Worm (Caenorhabditis elegans) whole organism, L4 larva: ENCODE results near the gene C28A5.6.

Experiments used
- D1046.2 ChIP-seq: fragments of 200-800 bp; sonication (Bioruptor generic); IDR thresholded peaks from 2 replicates; pipeline ENCODE4 v1.3.6; 2022; ENCODE audit warnings: missing genetic modification characterization, missing compliant biosample characterization
- F44E2.7 ChIP-seq: fragments of 200-800 bp; sonication (Bioruptor generic); IDR thresholded peaks from 2 replicates; pipeline ENCODE4 v2.1.2; 2022; ENCODE audit warnings: missing genetic modification characterization, missing compliant biosample characterization
- R02D3.7 ChIP-seq: fragments of 150-350 bp; sonication (generic microtip); optimal IDR thresholded peaks from 3 replicates; lab custom pipeline; 2014; ENCODE audit warnings: missing biosample characterization, missing genetic modification characterization
- T26A8.4 ChIP-seq: fragments of 200-800 bp; sonication (Bioruptor generic); IDR thresholded peaks from 2 replicates; pipeline ENCODE4 v1.3.6; 2022; ENCODE audit warnings: missing genetic modification characterization, missing compliant biosample characterization
- Y105C5A.15 ChIP-seq: fragments of 200-800 bp; sonication (Bioruptor generic); IDR thresholded peaks from 2 replicates; pipeline ENCODE4 v1.3.6; 2022; ENCODE audit warnings: missing genetic modification characterization, missing compliant biosample characterization
- Y48G9A.11 ChIP-seq: fragments of 200-800 bp; sonication (Bioruptor generic); IDR thresholded peaks from 2 replicates; pipeline ENCODE4 v1.3.6; 2022; ENCODE audit warnings: missing genetic modification reagents, missing genetic modification characterization, missing compliant biosample characterization
- Y5F2A.4 ChIP-seq: fragments of 200-800 bp; sonication (Bioruptor generic); optimal IDR thresholded peaks from 2 replicates; lab custom pipeline; 2018; ENCODE audit warnings: mild to moderate bottlenecking, missing genetic modification characterization, missing compliant biosample characterization
- ZK337.2 ChIP-seq: fragments of 200-800 bp; sonication (Bioruptor generic); IDR thresholded peaks from 2 replicates; pipeline ENCODE4 v1.3.6; 2022; ENCODE audit warnings: missing genetic modification reagents, missing genetic modification characterization, missing compliant biosample characterization
- aha-1 ChIP-seq: fragments of 150-350 bp; peaks from one replicate; lab custom pipeline; 2014; ENCODE audit warnings: missing biosample characterization, missing genetic modification characterization
- aly-2 ChIP-seq: sonication (generic microtip); optimal IDR thresholded peaks from 2 replicates; lab custom pipeline; 2018; ENCODE audit warnings: missing biosample characterization, missing genetic modification characterization
- ceh-20 ChIP-seq: fragments of 200-800 bp; sonication (Bioruptor generic); IDR thresholded peaks from 2 replicates; pipeline ENCODE4 v1.3.6; 2022; ENCODE audit warnings: missing genetic modification reagents, missing genetic modification characterization, missing compliant biosample characterization
- ceh-32 ChIP-seq: sonication (generic microtip); optimal IDR thresholded peaks from 2 replicates; lab custom pipeline; 2016; ENCODE audit warnings: mild to moderate bottlenecking, missing genetic modification characterization, missing compliant biosample characterization; ENCODE audit not compliant: poor library complexity
- ceh-62 ChIP-seq: sonication (generic microtip); optimal IDR thresholded peaks from 2 replicates; lab custom pipeline; 2017; ENCODE audit warnings: missing biosample characterization, missing genetic modification characterization
- ceh-82 ChIP-seq: sonication (generic microtip); optimal IDR thresholded peaks from 2 replicates; lab custom pipeline; 2017; ENCODE audit warnings: missing biosample characterization, missing genetic modification characterization
- daf-19 ChIP-seq: fragments of 200-800 bp; sonication (Bioruptor generic); conservative IDR thresholded peaks from 2 replicates; pipeline ENCODE4 v1.3.6; 2022; ENCODE audit warnings: missing genetic modification characterization, missing compliant biosample characterization
- daf-8 ChIP-seq: fragments of 200-800 bp; sonication (Bioruptor generic); IDR thresholded peaks from 2 replicates; pipeline ENCODE4 v1.3.6; 2022; ENCODE audit warnings: missing genetic modification characterization, missing compliant biosample characterization
- dmd-6 ChIP-seq: fragments of 200-800 bp; sonication (Bioruptor generic); IDR thresholded peaks from 2 replicates; pipeline ENCODE4 v1.3.6; 2022; ENCODE audit warnings: missing genetic modification reagents, missing genetic modification characterization, missing compliant biosample characterization
- dmd-8 ChIP-seq: fragments of 200-800 bp; sonication (Bioruptor generic); IDR thresholded peaks from 2 replicates; pipeline ENCODE4 v1.3.6; 2022; ENCODE audit warnings: missing genetic modification characterization, missing compliant biosample characterization
- dpl-1 ChIP-seq: fragments of 150-350 bp; optimal IDR thresholded peaks from 2 replicates; lab custom pipeline; 2014; ENCODE audit warnings: missing biosample characterization, missing genetic modification reagents, missing genetic modification characterization
- dve-1 ChIP-seq: sonication (generic microtip); optimal IDR thresholded peaks from 2 replicates; lab custom pipeline; 2017; ENCODE audit warnings: antibody characterized with exemption, mild to moderate bottlenecking, missing genetic modification characterization, missing compliant biosample characterization; ENCODE audit not compliant: insufficient read depth
- egl-43 ChIP-seq: fragments of 200-800 bp; sonication (Bioruptor generic); IDR thresholded peaks from 2 replicates; pipeline ENCODE4 v1.3.6; 2022; ENCODE audit warnings: missing genetic modification reagents, missing genetic modification characterization, missing compliant biosample characterization
- fos-1 ChIP-seq: fragments of 150-350 bp; optimal IDR thresholded peaks from 2 replicates; lab custom pipeline; 2014; ENCODE audit warnings: missing biosample characterization, missing genetic modification characterization
- gei-8 ChIP-seq: fragments of 200-800 bp; sonication (Bioruptor generic); optimal IDR thresholded peaks from 2 replicates; lab custom pipeline; 2018; ENCODE audit warnings: mild to moderate bottlenecking, missing genetic modification characterization, missing compliant biosample characterization
- hif-1 ChIP-seq, 2 experiments: sonication (generic microtip); optimal IDR thresholded peaks; 2 replicates each; lab custom pipeline; 2016 to 2017; ENCODE audit warnings: missing compliant biosample characterization in 2 of 2, missing genetic modification characterization in 2 of 2, missing genetic modification reagents in 2 of 2, missing genotype in 2 of 2, mild to moderate bottlenecking in 1 of 2
- hlh-30 ChIP-seq: sonication (generic microtip); optimal IDR thresholded peaks from 2 replicates; lab custom pipeline; 2017; ENCODE audit warnings: antibody characterized with exemption, mild to moderate bottlenecking, missing genetic modification characterization, missing compliant biosample characterization; ENCODE audit not compliant: insufficient read depth
- jun-1 ChIP-seq: fragments of 150-350 bp; optimal IDR thresholded peaks from 2 replicates; lab custom pipeline; 2014; ENCODE audit warnings: missing biosample characterization, missing genetic modification reagents, missing genetic modification characterization
- lin-1 ChIP-seq: fragments of 200-800 bp; sonication (Bioruptor generic); IDR thresholded peaks from 2 replicates; pipeline ENCODE4 v1.3.6; 2022; ENCODE audit warnings: missing genetic modification reagents, missing genetic modification characterization, missing compliant biosample characterization
- lin-29 ChIP-seq: fragments of 200-800 bp; sonication (Bioruptor generic); IDR thresholded peaks from 2 replicates; pipeline ENCODE4 v1.3.6; 2022; ENCODE audit warnings: missing genetic modification reagents, missing genetic modification characterization, missing compliant biosample characterization
- lsy-2 ChIP-seq, 2 experiments: fragments of 150-350 bp in 1 of 2; sonication (generic microtip) in 1 of 2; optimal IDR thresholded peaks; 2 replicates each; lab custom pipeline; 2014 to 2017; ENCODE audit warnings: missing biosample characterization in 2 of 2, missing genetic modification characterization in 2 of 2
- madf-5 ChIP-seq, 2 experiments: fragments of 200-800 bp; sonication (Bioruptor generic); IDR thresholded peaks; 2 replicates each; pipeline ENCODE4 v1.3.6; 2022; ENCODE audit warnings: missing compliant biosample characterization in 2 of 2, missing genetic modification characterization in 2 of 2
- madf-9 ChIP-seq: fragments of 200-800 bp; sonication (Bioruptor generic); conservative IDR thresholded peaks from 2 replicates; pipeline ENCODE4 v1.3.6; 2022; ENCODE audit warnings: missing genetic modification reagents, missing genetic modification characterization, missing compliant biosample characterization
- mxl-2 ChIP-seq: fragments of 200-800 bp; sonication (Bioruptor generic); conservative IDR thresholded peaks from 2 replicates; pipeline ENCODE4 v1.3.6; 2022; ENCODE audit warnings: missing genetic modification reagents, missing genetic modification characterization, missing compliant biosample characterization
- nhr-102 ChIP-seq: sonication (generic microtip); optimal IDR thresholded peaks from 2 replicates; lab custom pipeline; 2016; ENCODE audit warnings: mild to moderate bottlenecking, missing genetic modification characterization, moderate library complexity, missing compliant biosample characterization
- nhr-111 ChIP-seq: fragments of 200-800 bp; sonication (Bioruptor generic); optimal IDR thresholded peaks from 2 replicates; lab custom pipeline; 2018; ENCODE audit warnings: mild to moderate bottlenecking, missing genetic modification characterization, missing compliant biosample characterization
- nhr-28 ChIP-seq: fragments of 150-350 bp; optimal IDR thresholded peaks from 2 replicates; lab custom pipeline; 2014; ENCODE audit warnings: missing biosample characterization, missing genetic modification characterization
- nhr-42 ChIP-seq: fragments of 200-800 bp; sonication (Bioruptor generic); IDR thresholded peaks from 2 replicates; pipeline ENCODE4 v1.3.6; 2022; ENCODE audit warnings: missing genetic modification characterization, missing compliant biosample characterization
- nhr-48 ChIP-seq: sonication (generic microtip); optimal IDR thresholded peaks from 2 replicates; lab custom pipeline; 2016; ENCODE audit warnings: mild to moderate bottlenecking, missing genetic modification characterization, missing compliant biosample characterization
- nhr-6 ChIP-seq: fragments of 150-350 bp; optimal IDR thresholded peaks from 2 replicates; lab custom pipeline; 2014; ENCODE audit warnings: missing biosample characterization, missing genetic modification characterization
- nhr-76 ChIP-seq: fragments of 150-350 bp; optimal IDR thresholded peaks from 2 replicates; lab custom pipeline; 2014; ENCODE audit warnings: missing biosample characterization, missing genetic modification characterization
- pqm-1 ChIP-seq: sonication (generic microtip); optimal IDR thresholded peaks from 2 replicates; lab custom pipeline; 2017; ENCODE audit warnings: missing biosample characterization, missing genetic modification characterization
- sdz-12 ChIP-seq: fragments of 200-800 bp; sonication (Bioruptor generic); optimal IDR thresholded peaks from 2 replicates; lab custom pipeline; 2018; ENCODE audit warnings: mild to moderate bottlenecking, missing genetic modification characterization, missing compliant biosample characterization
- set-16 ChIP-seq: fragments of 200-800 bp; sonication (Bioruptor generic); IDR thresholded peaks from 2 replicates; pipeline ENCODE4 v1.3.6; 2022; ENCODE audit warnings: missing genetic modification reagents, missing genetic modification characterization, missing compliant biosample characterization
- skn-1 ChIP-seq: fragments of 150-350 bp; optimal IDR thresholded peaks from 2 replicates; lab custom pipeline; 2014; ENCODE audit warnings: missing biosample characterization, missing genetic modification characterization
- snpc-4 ChIP-seq: fragments of 150-350 bp; optimal IDR thresholded peaks from 2 replicates; lab custom pipeline; 2014; ENCODE audit warnings: missing biosample characterization, missing genetic modification characterization
- tag-97 ChIP-seq: fragments of 200-800 bp; sonication (Bioruptor generic); IDR thresholded peaks from 2 replicates; pipeline ENCODE4 v1.3.6; 2022; ENCODE audit warnings: missing genetic modification characterization, missing compliant biosample characterization
- tra-1 ChIP-seq: fragments of 200-800 bp; sonication (Bioruptor generic); IDR thresholded peaks from 2 replicates; pipeline ENCODE4 v1.3.6; 2022; ENCODE audit warnings: missing genetic modification reagents, missing genetic modification characterization, missing compliant biosample characterization
- unc-39 ChIP-seq: sonication (generic microtip); optimal IDR thresholded peaks from 2 replicates; lab custom pipeline; 2017; ENCODE audit warnings: missing biosample characterization, missing genetic modification characterization
- zfp-2 ChIP-seq: sonication (generic microtip); optimal IDR thresholded peaks from 2 replicates; lab custom pipeline; 2016; ENCODE audit warnings: mild to moderate bottlenecking, missing genetic modification characterization, missing compliant biosample characterization
- zfp-3 ChIP-seq: fragments of 200-800 bp; sonication (Bioruptor generic); conservative IDR thresholded peaks from 2 replicates; pipeline ENCODE4 v1.3.6; 2022; ENCODE audit warnings: missing genetic modification reagents, missing genetic modification characterization, missing compliant biosample characterization
- zip-2 ChIP-seq: fragments of 150-350 bp; optimal IDR thresholded peaks from 2 replicates; lab custom pipeline; 2014; ENCODE audit warnings: missing biosample characterization, missing genetic modification characterization
- ztf-11 ChIP-seq: fragments of 150-350 bp; optimal IDR thresholded peaks from 2 replicates; lab custom pipeline; 2014; ENCODE audit warnings: missing biosample characterization, missing genetic modification characterization

Gene C28A5.6

DNA sequence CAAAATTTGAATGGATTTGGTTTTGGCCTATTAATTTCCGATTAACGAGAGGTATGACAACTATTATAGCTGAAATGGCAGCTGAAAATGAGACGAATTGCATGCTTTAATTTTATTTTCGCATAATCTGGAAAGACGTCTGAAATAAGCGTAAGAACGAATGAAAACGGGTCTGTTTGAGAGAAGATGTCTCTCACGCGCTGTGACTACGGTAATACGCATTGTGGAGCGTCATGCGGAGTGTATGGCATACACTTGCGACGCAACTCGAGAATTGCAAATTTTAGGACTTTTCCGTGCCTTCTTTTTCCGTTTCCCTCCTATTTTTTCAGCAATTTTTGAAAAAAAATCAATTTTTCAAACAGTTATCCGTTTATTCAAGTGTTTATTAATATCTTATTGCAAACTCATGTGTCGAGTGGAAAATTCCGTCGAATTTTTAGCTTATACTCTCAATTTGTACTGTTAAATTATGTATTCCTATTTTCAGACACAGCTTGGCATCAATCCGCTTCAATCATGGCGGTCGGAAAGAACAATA, 46.2 kb upstream of the C28A5.6 start, which contains the start of gene rps-1:
Gene rps-1, plus strand, starts transcription at position 491 of the 541 bp plus-strand sequence.
- TF ChIP-seq lin-29 (GFP tag; lab: Robert Waterston, UW) (peak; percentile 95), daf-19 (GFP tag; lab: Robert Waterston, UW) (peak; percentile 94), ceh-62 (no peak), Y5F2A.4 (peak; percentile 91), madf-9 (GFP tag; lab: Robert Waterston, UW) (peak; percentile 97), fos-1 (no peak), nhr-6 (tag; lab: Kevin White, UChicago) (peak; percentile 95), madf-5 (GFP tag; IDR thresholded peaks at IDR 0.05; lab: Robert Waterston, UW) (peak in 1 of 2 experiments; percentile 86; a peak in 2 of 4 replicates), lin-1 (GFP tag; lab: Robert Waterston, UW) (peak; percentile 97), tra-1 (GFP tag; lab: Robert Waterston, UW) (peak; percentile 99), nhr-42 (GFP tag; lab: Robert Waterston, UW) (peak; percentile 97), set-16 (GFP tag; lab: Robert Waterston, UW) (0 out of 2 replicates have a peak, but pooled peaks have one; percentile 34), F44E2.7 (GFP tag; lab: Robert Waterston, UW) (no peak; the same call in 1 of the 2 replicates), zfp-2 (tag; lab: Kevin White, UChicago) (peak; percentile 89), R02D3.7 (tag; lab: Kevin White, UChicago) (peak; percentile 17), gei-8 (peak; percentile 95), jun-1 (peak; percentile 96), D1046.2 (GFP tag; lab: Robert Waterston, UW) (peak; percentile 94), ceh-32 (tag; lab: Kevin White, UChicago) (peak; percentile 83), egl-43 (GFP tag; lab: Robert Waterston, UW) (peak; percentile 95), nhr-76 (peak; percentile 57), ceh-82 (no peak), ztf-11 (tag; lab: Kevin White, UChicago) (peak; percentile 71), nhr-102 (peak; percentile 98), nhr-48 (tag; lab: Kevin White, UChicago) (peak; percentile 96), unc-39 (tag; lab: Kevin White, UChicago) (no peak), sdz-12 (peak; percentile 89), ZK337.2 (GFP tag; lab: Robert Waterston, UW) (peak; percentile 87), tag-97 (GFP tag; lab: Robert Waterston, UW) (no peak), nhr-111 (peak; percentile 65), dpl-1 (GFP tag; lab: Kevin White, UChicago) (peak; percentile 97), dve-1 (tag; lab: Kevin White, UChicago) (peak; percentile 99), nhr-28 (peak; percentile 95), aly-2 (tag; lab: Kevin White, UChicago) (no peak), T26A8.4 (GFP tag; lab: Robert Waterston, UW) (peak; percentile 98), dmd-8 (GFP tag; lab: Robert Waterston, UW) (0 out of 2 replicates have a peak, but pooled peaks have one; percentile 48), snpc-4 (tag; lab: Kevin White, UChicago) (peak; percentile 57), zfp-3 (GFP tag; lab: Robert Waterston, UW) (peak; percentile 97), ceh-20 (GFP tag; lab: Robert Waterston, UW) (peak; percentile 96), daf-8 (GFP tag; lab: Robert Waterston, UW) (0 out of 2 replicates have a peak, but pooled peaks have one; percentile 66), zip-2 (tag; lab: Kevin White, UChicago) (peak; percentile 90), aha-1 (tag; lab: Kevin White, UChicago) (peak; percentile 100), Y105C5A.15 (GFP tag; lab: Robert Waterston, UW) (peak; percentile 88), lsy-2 (tag; optimal IDR thresholded peaks at IDR 0.05; lab: Kevin White, UChicago) (peak; percentile 100), hif-1 (tag; optimal IDR thresholded peaks at IDR 0.05; lab: Kevin White, UChicago) (peak; percentile 82 to 93), dmd-6 (peak; percentile 100), mxl-2 (GFP tag; lab: Robert Waterston, UW) (peak; percentile 77), Y48G9A.11 (peak; percentile 83), hlh-30 (tag; lab: Kevin White, UChicago) (peak; percentile 99), pqm-1 (tag; lab: Kevin White, UChicago) (peak; percentile 76), skn-1 (tag; lab: Kevin White, UChicago) (peak; percentile 96)
